Fruit fly (Drosophila melanogaster): Measurements from ENCODE around the gene CG1161.

dm6 chr3R:5385761-5386160, 30.9 kb downstream of the CG1161 start:
- TF ChIP-seq cnc (optimal IDR thresholded peaks at IDR 0.05) (no peak), CG7101 (tag; optimal IDR thresholded peaks at IDR 0.05) (no peak), CG12768 (GFP tag; optimal IDR thresholded peaks at IDR 0.05) (no peak), tj (GFP tag; optimal IDR thresholded peaks at IDR 0.05) (no peak), Hr96 (GFP tag; optimal IDR thresholded peaks at IDR 0.05) (no peak), CG33017 (tag; optimal IDR thresholded peaks at IDR 0.05) (no peak), cic (GFP tag; optimal IDR thresholded peaks at IDR 0.05) (no peak), CG5204 (GFP tag; optimal IDR thresholded peaks at IDR 0.05) (no peak), kay (GFP tag; ENCODE audit: borderline replicate concordance) (no peak), toe (GFP tag; optimal IDR thresholded peaks at IDR 0.05) (no peak), Mnt (GFP tag; optimal IDR thresholded peaks at IDR 0.05) (no peak), bab1 (GFP tag; optimal IDR thresholded peaks at IDR 0.05) (no peak), Crg-1 (GFP tag; optimal IDR thresholded peaks at IDR 0.05) (no peak), Clk (GFP tag; optimal IDR thresholded peaks at IDR 0.05) (no peak)

All from whole organism, adult.